Worm (Caenorhabditis elegans) whole organism, L4 larva: ENCODE data around the gene szy-2.

ENCODE experiments used
- D1046.2 ChIP-seq: fragments of 200-800 bp; sonication (Bioruptor generic); IDR thresholded peaks from 2 replicates; pipeline ENCODE4 v1.3.6; 2022; ENCODE audit warnings: missing genetic modification characterization, missing compliant biosample characterization
- F26F4.8 ChIP-seq: fragments of 200-800 bp; sonication (Bioruptor generic); conservative IDR thresholded peaks from 2 replicates; pipeline ENCODE4 v1.3.6; 2022; ENCODE audit warnings: missing genetic modification characterization, missing compliant biosample characterization
- F44E2.7 ChIP-seq: fragments of 200-800 bp; sonication (Bioruptor generic); IDR thresholded peaks from 2 replicates; pipeline ENCODE4 v2.1.2; 2022; ENCODE audit warnings: missing genetic modification characterization, missing compliant biosample characterization
- F49E8.2 ChIP-seq: sonication (generic microtip); optimal IDR thresholded peaks from 2 replicates; lab custom pipeline; 2016; ENCODE audit warnings: missing compliant biosample characterization, mild to moderate bottlenecking, missing genetic modification characterization, borderline replicate concordance
- R02D3.7 ChIP-seq: fragments of 150-350 bp; sonication (generic microtip); optimal IDR thresholded peaks from 3 replicates; lab custom pipeline; 2014; ENCODE audit warnings: missing biosample characterization, missing genetic modification characterization
- Y105C5A.15 ChIP-seq: fragments of 200-800 bp; sonication (Bioruptor generic); IDR thresholded peaks from 2 replicates; pipeline ENCODE4 v1.3.6; 2022; ENCODE audit warnings: missing genetic modification characterization, missing compliant biosample characterization
- Y48G9A.11 ChIP-seq: fragments of 200-800 bp; sonication (Bioruptor generic); IDR thresholded peaks from 2 replicates; pipeline ENCODE4 v1.3.6; 2022; ENCODE audit warnings: missing genetic modification reagents, missing genetic modification characterization, missing compliant biosample characterization
- ZK337.2 ChIP-seq: fragments of 200-800 bp; sonication (Bioruptor generic); IDR thresholded peaks from 2 replicates; pipeline ENCODE4 v1.3.6; 2022; ENCODE audit warnings: missing genetic modification reagents, missing genetic modification characterization, missing compliant biosample characterization
- ZK546.5 ChIP-seq, 2 experiments: sonication (generic microtip); optimal IDR thresholded peaks; 2 replicates each; lab custom pipeline; 2017; ENCODE audit warnings: missing biosample characterization in 2 of 2, missing genetic modification characterization in 2 of 2
- aha-1 ChIP-seq: fragments of 150-350 bp; peaks from one replicate; lab custom pipeline; 2014; ENCODE audit warnings: missing biosample characterization, missing genetic modification characterization
- aly-2 ChIP-seq: sonication (generic microtip); optimal IDR thresholded peaks from 2 replicates; lab custom pipeline; 2018; ENCODE audit warnings: missing biosample characterization, missing genetic modification characterization
- ceh-32 ChIP-seq: sonication (generic microtip); optimal IDR thresholded peaks from 2 replicates; lab custom pipeline; 2016; ENCODE audit warnings: mild to moderate bottlenecking, missing genetic modification characterization, missing compliant biosample characterization; ENCODE audit not compliant: poor library complexity
- ceh-62 ChIP-seq: sonication (generic microtip); optimal IDR thresholded peaks from 2 replicates; lab custom pipeline; 2017; ENCODE audit warnings: missing biosample characterization, missing genetic modification characterization
- cey-2 ChIP-seq: sonication (generic microtip); optimal IDR thresholded peaks from 3 replicates; lab custom pipeline; 2017; ENCODE audit warnings: missing genetic modification characterization, mild to moderate bottlenecking, missing compliant biosample characterization, antibody characterized with exemption, borderline replicate concordance; ENCODE audit not compliant: insufficient read depth
- ctbp-1 ChIP-seq: fragments of 200-800 bp; sonication (Bioruptor generic); IDR thresholded peaks from 2 replicates; pipeline ENCODE4 v1.3.6; 2022; ENCODE audit warnings: missing genetic modification reagents, missing genetic modification characterization, missing compliant biosample characterization
- daf-12 ChIP-seq: fragments of 150-350 bp; optimal IDR thresholded peaks from 2 replicates; lab custom pipeline; 2014; ENCODE audit warnings: missing biosample characterization, missing genetic modification reagents, missing genetic modification characterization
- dmd-8 ChIP-seq: fragments of 200-800 bp; sonication (Bioruptor generic); IDR thresholded peaks from 2 replicates; pipeline ENCODE4 v1.3.6; 2022; ENCODE audit warnings: missing genetic modification characterization, missing compliant biosample characterization
- dmd-9 ChIP-seq: fragments of 200-800 bp; sonication (Bioruptor generic); IDR thresholded peaks from 2 replicates; pipeline ENCODE4 v1.3.6; 2022; ENCODE audit warnings: missing genetic modification reagents, missing genetic modification characterization, missing compliant biosample characterization
- duxl-1 ChIP-seq: sonication (generic microtip); optimal IDR thresholded peaks from 2 replicates; lab custom pipeline; 2016; ENCODE audit warnings: mild to moderate bottlenecking, missing genetic modification characterization, moderate library complexity, missing compliant biosample characterization; ENCODE audit not compliant: poor library complexity
- dve-1 ChIP-seq: sonication (generic microtip); optimal IDR thresholded peaks from 2 replicates; lab custom pipeline; 2017; ENCODE audit warnings: antibody characterized with exemption, mild to moderate bottlenecking, missing genetic modification characterization, missing compliant biosample characterization; ENCODE audit not compliant: insufficient read depth
- egl-43 ChIP-seq: fragments of 200-800 bp; sonication (Bioruptor generic); IDR thresholded peaks from 2 replicates; pipeline ENCODE4 v1.3.6; 2022; ENCODE audit warnings: missing genetic modification reagents, missing genetic modification characterization, missing compliant biosample characterization
- fkh-10 ChIP-seq: fragments of 150-350 bp; optimal IDR thresholded peaks from 2 replicates; lab custom pipeline; 2014; ENCODE audit warnings: missing biosample characterization, missing genetic modification reagents, missing genetic modification characterization
- gei-8 ChIP-seq: fragments of 200-800 bp; sonication (Bioruptor generic); optimal IDR thresholded peaks from 2 replicates; lab custom pipeline; 2018; ENCODE audit warnings: mild to moderate bottlenecking, missing genetic modification characterization, missing compliant biosample characterization
- hlh-30 ChIP-seq: sonication (generic microtip); optimal IDR thresholded peaks from 2 replicates; lab custom pipeline; 2017; ENCODE audit warnings: antibody characterized with exemption, mild to moderate bottlenecking, missing genetic modification characterization, missing compliant biosample characterization; ENCODE audit not compliant: insufficient read depth
- jun-1 ChIP-seq: fragments of 150-350 bp; optimal IDR thresholded peaks from 2 replicates; lab custom pipeline; 2014; ENCODE audit warnings: missing biosample characterization, missing genetic modification reagents, missing genetic modification characterization
- lin-1 ChIP-seq: fragments of 200-800 bp; sonication (Bioruptor generic); IDR thresholded peaks from 2 replicates; pipeline ENCODE4 v1.3.6; 2022; ENCODE audit warnings: missing genetic modification reagents, missing genetic modification characterization, missing compliant biosample characterization
- lin-13 ChIP-seq: fragments of 150-350 bp; optimal IDR thresholded peaks from 2 replicates; lab custom pipeline; 2014; ENCODE audit warnings: missing biosample characterization, missing genetic modification reagents, missing genetic modification characterization
- lin-39 ChIP-seq: fragments of 150-350 bp; optimal IDR thresholded peaks from 2 replicates; lab custom pipeline; 2014; ENCODE audit warnings: missing biosample characterization, missing genetic modification reagents, missing genetic modification characterization
- lir-3 ChIP-seq: sonication (generic microtip); optimal IDR thresholded peaks from 2 replicates; lab custom pipeline; 2016; ENCODE audit warnings: mild to moderate bottlenecking, missing genetic modification characterization, missing compliant biosample characterization
- madf-5 ChIP-seq, 2 experiments: fragments of 200-800 bp; sonication (Bioruptor generic); IDR thresholded peaks; 2 replicates each; pipeline ENCODE4 v1.3.6; 2022; ENCODE audit warnings: missing compliant biosample characterization in 2 of 2, missing genetic modification characterization in 2 of 2
- mdt-29 ChIP-seq: fragments of 200-800 bp; sonication (Bioruptor generic); IDR thresholded peaks from 2 replicates; pipeline ENCODE4 v1.3.6; 2022; ENCODE audit warnings: missing genetic modification reagents, missing genetic modification characterization, missing compliant biosample characterization
- mep-1 ChIP-seq: fragments of 150-350 bp; sonication (generic microtip); optimal IDR thresholded peaks from 3 replicates; lab custom pipeline; 2014; ENCODE audit warnings: missing biosample characterization, missing genetic modification characterization
- mes-2 ChIP-seq: sonication (generic microtip); optimal IDR thresholded peaks from 2 replicates; lab custom pipeline; 2016; ENCODE audit warnings: missing genotype, mild to moderate bottlenecking, missing genetic modification characterization, missing compliant biosample characterization; ENCODE audit not compliant: poor library complexity, severe bottlenecking
- nhr-102 ChIP-seq: sonication (generic microtip); optimal IDR thresholded peaks from 2 replicates; lab custom pipeline; 2016; ENCODE audit warnings: mild to moderate bottlenecking, missing genetic modification characterization, moderate library complexity, missing compliant biosample characterization
- nhr-11 ChIP-seq: fragments of 150-350 bp; optimal IDR thresholded peaks from 2 replicates; lab custom pipeline; 2014; ENCODE audit warnings: missing biosample characterization, missing genetic modification characterization
- nhr-28 ChIP-seq: fragments of 150-350 bp; optimal IDR thresholded peaks from 2 replicates; lab custom pipeline; 2014; ENCODE audit warnings: missing biosample characterization, missing genetic modification characterization
- nhr-42 ChIP-seq: fragments of 200-800 bp; sonication (Bioruptor generic); IDR thresholded peaks from 2 replicates; pipeline ENCODE4 v1.3.6; 2022; ENCODE audit warnings: missing genetic modification characterization, missing compliant biosample characterization
- nhr-6 ChIP-seq: fragments of 150-350 bp; optimal IDR thresholded peaks from 2 replicates; lab custom pipeline; 2014; ENCODE audit warnings: missing biosample characterization, missing genetic modification characterization
- nhr-77 ChIP-seq: fragments of 150-350 bp; optimal IDR thresholded peaks from 2 replicates; lab custom pipeline; 2014; ENCODE audit warnings: missing biosample characterization, missing genetic modification characterization
- php-3 ChIP-seq: fragments of 200-800 bp; sonication (Bioruptor generic); IDR thresholded peaks from 2 replicates; pipeline ENCODE4 v1.3.6; 2022; ENCODE audit warnings: missing genetic modification reagents, missing genetic modification characterization, missing compliant biosample characterization
- rbr-2 ChIP-seq: sonication (generic microtip); optimal IDR thresholded peaks from 2 replicates; lab custom pipeline; 2016; ENCODE audit warnings: missing genotype, missing genetic modification characterization, missing compliant biosample characterization
- sdz-12 ChIP-seq: fragments of 200-800 bp; sonication (Bioruptor generic); optimal IDR thresholded peaks from 2 replicates; lab custom pipeline; 2018; ENCODE audit warnings: mild to moderate bottlenecking, missing genetic modification characterization, missing compliant biosample characterization
- skn-1 ChIP-seq: fragments of 150-350 bp; optimal IDR thresholded peaks from 2 replicates; lab custom pipeline; 2014; ENCODE audit warnings: missing biosample characterization, missing genetic modification characterization
- spr-1 ChIP-seq: sonication (generic microtip); optimal IDR thresholded peaks from 2 replicates; lab custom pipeline; 2016; ENCODE audit warnings: mild to moderate bottlenecking, missing genetic modification characterization, missing compliant biosample characterization
- spr-3 ChIP-seq: fragments of 200-800 bp; sonication (Bioruptor generic); optimal IDR thresholded peaks from 2 replicates; lab custom pipeline; 2018; ENCODE audit warnings: mild to moderate bottlenecking, missing genetic modification characterization, missing compliant biosample characterization
- tag-97 ChIP-seq: fragments of 200-800 bp; sonication (Bioruptor generic); IDR thresholded peaks from 2 replicates; pipeline ENCODE4 v1.3.6; 2022; ENCODE audit warnings: missing genetic modification characterization, missing compliant biosample characterization
- tra-1 ChIP-seq: fragments of 200-800 bp; sonication (Bioruptor generic); IDR thresholded peaks from 2 replicates; pipeline ENCODE4 v1.3.6; 2022; ENCODE audit warnings: missing genetic modification reagents, missing genetic modification characterization, missing compliant biosample characterization
- vab-7 ChIP-seq: fragments of 200-800 bp; sonication (Bioruptor generic); IDR thresholded peaks from 2 replicates; pipeline ENCODE4 v1.3.6; 2022; ENCODE audit warnings: missing genetic modification reagents, missing genetic modification characterization, missing compliant biosample characterization
- zfp-2 ChIP-seq: sonication (generic microtip); optimal IDR thresholded peaks from 2 replicates; lab custom pipeline; 2016; ENCODE audit warnings: mild to moderate bottlenecking, missing genetic modification characterization, missing compliant biosample characterization
- zfp-3 ChIP-seq: fragments of 200-800 bp; sonication (Bioruptor generic); conservative IDR thresholded peaks from 2 replicates; pipeline ENCODE4 v1.3.6; 2022; ENCODE audit warnings: missing genetic modification reagents, missing genetic modification characterization, missing compliant biosample characterization
- ztf-7 ChIP-seq: fragments of 150-350 bp; optimal IDR thresholded peaks from 2 replicates; lab custom pipeline; 2014; ENCODE audit warnings: missing biosample characterization, missing genetic modification characterization

szy-2 gene

DNA sequence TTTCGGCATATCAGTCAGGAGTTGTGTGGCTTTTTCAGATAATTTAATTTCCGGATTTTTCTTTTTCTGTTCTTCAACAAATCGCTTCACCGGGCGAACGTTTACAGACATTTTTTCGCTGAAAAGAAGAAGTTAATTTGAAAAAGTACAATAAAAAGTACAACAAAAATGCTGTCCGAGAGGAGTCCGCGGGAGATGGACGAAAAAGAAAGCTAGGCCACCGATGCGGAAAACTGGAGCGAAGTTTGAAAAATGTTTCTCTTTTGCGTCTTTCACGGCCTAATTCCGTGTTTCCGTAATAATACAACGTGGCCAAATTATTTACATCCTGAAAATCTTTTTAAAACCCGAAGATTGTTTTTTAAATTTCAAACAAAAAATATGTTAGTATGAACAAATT lies 21.8 kb downstream of the szy-2 start, which contains the start of gene thoc-5 (continued):
- peak; percentile 78; the same call in 1 of the 2 replicates for TF ChIP-seq Y48G9A.11 (GFP tag; lab: Robert Waterston, UW)
- TF ChIP-seq rbr-2 = peak; percentile 57
- TF ChIP-seq dve-1 (tag; lab: Kevin White, UChicago) = peak; percentile 60
- no peak for TF ChIP-seq lin-1 (GFP tag; lab: Robert Waterston, UW)
- no peak for TF ChIP-seq egl-43 (GFP tag; lab: Robert Waterston, UW)
- peak; percentile 36 for TF ChIP-seq nhr-11 (tag; lab: Kevin White, UChicago)
- TF ChIP-seq hlh-30 (tag; lab: Kevin White, UChicago) = peak; percentile 53
- no peak for TF ChIP-seq lin-39 (tag; lab: Kevin White, UChicago)
- peak; percentile 34 for TF ChIP-seq lin-13 (GFP tag; lab: Kevin White, UChicago)
- no peak for TF ChIP-seq F49E8.2 (tag; lab: Kevin White, UChicago)
- TF ChIP-seq mep-1 = peak; percentile 53
- TF ChIP-seq skn-1 (tag; lab: Kevin White, UChicago) = no peak
- TF ChIP-seq aha-1 (tag; lab: Kevin White, UChicago) = peak; percentile 92
- TF ChIP-seq zfp-3 = 0 out of 2 replicates have a peak, but pooled peaks have one; percentile 19
- TF ChIP-seq zfp-2 (tag; lab: Kevin White, UChicago) = no peak
- TF ChIP-seq fkh-10 (GFP tag; lab: Kevin White, UChicago) = no peak
- no peak for TF ChIP-seq ZK546.5 (tag; optimal IDR thresholded peaks at IDR 0.05; lab: Kevin White, UChicago)
- no peak for TF ChIP-seq aly-2 (tag; lab: Kevin White, UChicago)
- peak; percentile 28 for TF ChIP-seq spr-3
- TF ChIP-seq tag-97 (GFP tag; lab: Robert Waterston, UW) = peak; percentile 77; the same call in 1 of the 2 replicates
- TF ChIP-seq duxl-1 (tag; lab: Kevin White, UChicago) = peak; percentile 65
- peak in 1 of 2 experiments; percentile 43; a peak in 1 of 4 replicates for TF ChIP-seq madf-5 (GFP tag; IDR thresholded peaks at IDR 0.05; lab: Robert Waterston, UW)
- TF ChIP-seq R02D3.7 (tag; lab: Kevin White, UChicago) = no peak
- TF ChIP-seq mdt-29 (GFP tag; lab: Robert Waterston, UW) = no peak
- TF ChIP-seq gei-8 = no peak
- no peak for TF ChIP-seq ztf-7 (tag; lab: Kevin White, UChicago)
- no peak for TF ChIP-seq F26F4.8 (GFP tag; lab: Robert Waterston, UW)
- no peak for TF ChIP-seq jun-1 (tag; lab: Kevin White, UChicago)
- peak; percentile 77 for TF ChIP-seq nhr-6
- no peak for TF ChIP-seq ceh-62
- no peak for TF ChIP-seq ctbp-1 (GFP tag; lab: Robert Waterston, UW)
- no peak for TF ChIP-seq F44E2.7 (GFP tag; lab: Robert Waterston, UW)
- peak; percentile 34 for TF ChIP-seq nhr-28 (tag; lab: Kevin White, UChicago)
- no peak for TF ChIP-seq daf-12
- peak; percentile 100 for TF ChIP-seq mes-2 (tag; lab: Kevin White, UChicago)
- TF ChIP-seq dmd-8 (GFP tag; lab: Robert Waterston, UW) = no peak
- TF ChIP-seq tra-1 (GFP tag; lab: Robert Waterston, UW) = peak; percentile 72; the same call in 1 of the 2 replicates
- peak; percentile 55 for TF ChIP-seq nhr-102
- peak; percentile 92 for TF ChIP-seq dmd-9 (GFP tag; lab: Robert Waterston, UW)
- no peak for TF ChIP-seq nhr-77 (tag; lab: Kevin White, UChicago)
- no peak for TF ChIP-seq lir-3
- peak; percentile 92 for TF ChIP-seq ZK337.2 (GFP tag; lab: Robert Waterston, UW)
- TF ChIP-seq Y105C5A.15 = no peak
- TF ChIP-seq vab-7 = peak; percentile 50; the same call in 1 of the 2 replicates
- TF ChIP-seq sdz-12 (GFP tag; lab: Kevin White, UChicago) = peak; percentile 75
- TF ChIP-seq ceh-32 = no peak
- no peak for TF ChIP-seq cey-2 (tag; lab: Kevin White, UChicago)
- no peak for TF ChIP-seq spr-1
- TF ChIP-seq nhr-42 (GFP tag; lab: Robert Waterston, UW) = no peak; the same call in 1 of the 2 replicates
- TF ChIP-seq php-3 (GFP tag; lab: Robert Waterston, UW) = peak; percentile 48; the same call in 1 of the 2 replicates
- 0 out of 2 replicates have a peak, but pooled peaks have one; percentile 4 for TF ChIP-seq D1046.2
